Fruit fly (Drosophila melanogaster): Measurements from ENCODE around the gene DIP-iota.

The DIP-iota gene

DNA sequence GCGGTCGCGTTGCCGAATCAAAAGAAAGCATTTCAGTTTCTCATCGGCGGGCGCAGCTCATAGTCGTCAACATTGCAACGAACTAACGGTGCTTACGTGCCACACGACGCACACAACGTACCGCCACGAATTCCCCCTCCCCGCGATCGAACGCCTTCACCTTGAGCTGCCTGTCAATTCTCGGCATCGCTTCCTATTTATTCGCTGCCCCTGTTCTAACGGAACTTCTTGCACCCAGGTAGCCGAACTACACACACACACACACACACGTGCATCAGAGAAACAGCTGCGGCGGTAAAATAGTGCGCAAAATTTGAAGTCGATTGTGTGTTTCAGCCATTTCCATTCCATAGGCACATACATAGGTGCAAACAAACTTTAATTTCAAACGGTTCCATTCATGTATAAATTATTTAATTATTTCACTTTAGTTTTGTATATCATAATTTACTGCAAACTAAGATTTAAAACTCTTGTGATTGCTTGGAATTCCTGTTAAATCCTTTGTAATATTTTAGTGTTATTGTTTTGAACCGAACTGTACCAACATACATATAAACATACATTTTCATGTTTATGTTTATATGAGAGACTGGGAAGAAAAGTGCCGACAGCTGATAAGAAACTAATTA is 10.0 kb downstream of the DIP-iota start (continued):
- no peak for TF ChIP-seq CG7987 (GFP tag; optimal IDR thresholded peaks at IDR 0.05)
- no peak for TF ChIP-seq sens-2 (GFP tag; IDR thresholded peaks at IDR 0.05)
- no peak for TF ChIP-seq kni (GFP tag; optimal IDR thresholded peaks at IDR 0.05)
- no peak for TF ChIP-seq Dad (GFP tag; optimal IDR thresholded peaks at IDR 0.05)
- no peak for TF ChIP-seq bab2 (GFP tag; optimal IDR thresholded peaks at IDR 0.05)
- no peak for TF ChIP-seq Opbp (GFP tag; IDR thresholded peaks at IDR 0.05; ENCODE audit: partially characterized antibody)
- TF ChIP-seq CG9817 (tag; optimal IDR thresholded peaks at IDR 0.05): no peak
- no peak for TF ChIP-seq hkb (optimal IDR thresholded peaks at IDR 0.05)
- TF ChIP-seq hkb (GFP tag; IDR thresholded peaks at IDR 0.05): peak; percentile 15; the same call in 1 of the 2 replicates
- TF ChIP-seq CG3838 (GFP tag; optimal IDR thresholded peaks at IDR 0.05): no peak
- TF ChIP-seq CG4282 (GFP tag; optimal IDR thresholded peaks at IDR 0.05): no peak
- no peak for TF ChIP-seq CG3726 (GFP tag; IDR thresholded peaks at IDR 0.05)
- TF ChIP-seq CG10462 (GFP tag; optimal IDR thresholded peaks at IDR 0.05): no peak
- no peak for TF ChIP-seq da (GFP tag; optimal IDR thresholded peaks at IDR 0.05)
- no peak for TF ChIP-seq mirr (GFP tag; optimal IDR thresholded peaks at IDR 0.05)
- TF ChIP-seq CG32767 (GFP tag; IDR thresholded peaks at IDR 0.05): 0 out of 2 replicates have a peak, but pooled peaks have one; percentile 15
- TF ChIP-seq Vsx1 (GFP tag; optimal IDR thresholded peaks at IDR 0.05): no peak
- TF ChIP-seq CG17328 (GFP tag; IDR thresholded peaks at IDR 0.05): no peak
- TF ChIP-seq Atf6 (GFP tag; IDR thresholded peaks at IDR 0.05): peak; percentile 44; the same call in 1 of the 2 replicates
- no peak for TF ChIP-seq Mad (GFP tag; optimal IDR thresholded peaks at IDR 0.05)
- TF ChIP-seq bbx (GFP tag; IDR thresholded peaks at IDR 0.05; ENCODE audit: partially characterized antibody): no peak
- no peak for TF ChIP-seq oc (tag; optimal IDR thresholded peaks at IDR 0.05)
- no peak for TF ChIP-seq knrl (GFP tag; IDR thresholded peaks at IDR 0.05; ENCODE audit: partially characterized antibody)
- no peak for TF ChIP-seq maf-S (GFP tag; optimal IDR thresholded peaks at IDR 0.05)
- TF ChIP-seq Taf1 (GFP tag; IDR thresholded peaks at IDR 0.05): no peak
- no peak for TF ChIP-seq mam (GFP tag; optimal IDR thresholded peaks at IDR 0.05)
- no peak for TF ChIP-seq nerfin-2 (GFP tag; IDR thresholded peaks at IDR 0.05; ENCODE audit: partially characterized antibody)
- TF ChIP-seq CG3995 (GFP tag; optimal IDR thresholded peaks at IDR 0.05): no peak
- TF ChIP-seq hb (GFP tag; IDR thresholded peaks at IDR 0.05; ENCODE audit: partially characterized antibody): no peak
- TF ChIP-seq CG18599 (GFP tag; optimal IDR thresholded peaks at IDR 0.05): no peak
- no peak for TF ChIP-seq sisA (GFP tag; IDR thresholded peaks at IDR 0.05)
- no peak for TF ChIP-seq CG31441 (GFP tag; IDR thresholded peaks at IDR 0.05)
- no peak for TF ChIP-seq CG17361 (GFP tag; IDR thresholded peaks at IDR 0.05)
- no peak for TF ChIP-seq ap (GFP tag; IDR thresholded peaks at IDR 0.05)
- TF ChIP-seq lab (GFP tag; optimal IDR thresholded peaks at IDR 0.05): no peak
- no peak for TF ChIP-seq ab (GFP tag; optimal IDR thresholded peaks at IDR 0.05)
- no peak for TF ChIP-seq CG4617 (GFP tag; optimal IDR thresholded peaks at IDR 0.05; ENCODE audit: borderline replicate concordance)
- no peak for TF ChIP-seq chif (GFP tag; optimal IDR thresholded peaks at IDR 0.05)
- no peak for TF ChIP-seq lola (GFP tag; optimal IDR thresholded peaks at IDR 0.05)
- TF ChIP-seq CG7928 (GFP tag; optimal IDR thresholded peaks at IDR 0.05): no peak
- TF ChIP-seq CG8290 (GFP tag; optimal IDR thresholded peaks at IDR 0.05): peak; percentile 1
- no peak for TF ChIP-seq CG8290 (tag; optimal IDR thresholded peaks at IDR 0.05)
- TF ChIP-seq C15 (GFP tag; IDR thresholded peaks at IDR 0.05): no peak
- no peak for TF ChIP-seq eyg (GFP tag; optimal IDR thresholded peaks at IDR 0.05)
- TF ChIP-seq CG6813 (GFP tag; optimal IDR thresholded peaks at IDR 0.05): no peak
- TF ChIP-seq pan (optimal IDR thresholded peaks at IDR 0.05): no peak
- TF ChIP-seq pan (GFP tag; optimal IDR thresholded peaks at IDR 0.05 in 1 of 2, IDR thresholded peaks at IDR 0.05 in 1 of 2): no peak
- 0 out of 3 replicates have a peak, but pooled peaks have one; percentile 20 for TF ChIP-seq CG11456 (GFP tag; IDR thresholded peaks at IDR 0.05)
- peak; percentile 35 for TF ChIP-seq CG17359 (tag; optimal IDR thresholded peaks at IDR 0.05)
- no peak for TF ChIP-seq CG34422 (GFP tag; IDR thresholded peaks at IDR 0.05)
- no peak for TF ChIP-seq Nf-YB (GFP tag; optimal IDR thresholded peaks at IDR 0.05)
